Worm (Caenorhabditis elegans) whole organism, young adult: ENCODE data around the gene anmt-3.

Experiments used
- B0035.1 ChIP-seq: sonication (generic microtip); optimal IDR thresholded peaks from 2 replicates; lab custom pipeline; 2016; ENCODE audit warnings: missing genetic modification characterization, mild to moderate bottlenecking, missing compliant biosample characterization, missing genotype, missing genetic modification reagents
- B0261.1 ChIP-seq: sonication (generic microtip); optimal IDR thresholded peaks from 2 replicates; lab custom pipeline; 2016; ENCODE audit warnings: mild to moderate bottlenecking, missing genetic modification characterization, moderate library complexity, missing compliant biosample characterization
- F33H1.4 ChIP-seq: fragments of 200-800 bp; sonication (Bioruptor generic); IDR thresholded peaks from 2 replicates; pipeline ENCODE4 v1.3.6; 2022; ENCODE audit warnings: missing genetic modification reagents, missing genetic modification characterization, missing compliant biosample characterization
- F39B2.1 ChIP-seq: fragments of 200-800 bp; sonication (Bioruptor generic); IDR thresholded peaks from 2 replicates; pipeline ENCODE4 v1.3.6; 2022; ENCODE audit warnings: missing genetic modification reagents, missing genetic modification characterization, missing compliant biosample characterization
- K11D2.4 ChIP-seq: fragments of 200-800 bp; sonication (Bioruptor generic); IDR thresholded peaks from 2 replicates; pipeline ENCODE4 v1.3.6; 2022; ENCODE audit warnings: missing genetic modification reagents, missing genetic modification characterization, missing compliant biosample characterization
- T26A5.8 ChIP-seq: sonication (generic microtip); optimal IDR thresholded peaks from 2 replicates; lab custom pipeline; 2016; ENCODE audit warnings: missing genetic modification characterization, missing compliant biosample characterization
- Y53G8AR.9 ChIP-seq: fragments of 200-800 bp; sonication (Bioruptor generic); conservative IDR thresholded peaks from 2 replicates; pipeline ENCODE4 v1.3.6; 2022; ENCODE audit warnings: missing genetic modification reagents, missing genetic modification characterization, missing compliant biosample characterization
- Y95B8A.8 ChIP-seq: fragments of 200-800 bp; sonication (Bioruptor generic); IDR thresholded peaks from 2 replicates; pipeline ENCODE4 v1.3.6; 2022; ENCODE audit warnings: missing genetic modification reagents, missing genetic modification characterization, missing compliant biosample characterization
- akir-1 ChIP-seq: fragments of 200-800 bp; sonication (Bioruptor generic); optimal IDR thresholded peaks from 2 replicates; lab custom pipeline; 2018; ENCODE audit warnings: mild to moderate bottlenecking, missing genetic modification characterization, moderate library complexity, missing compliant biosample characterization
- ama-1 ChIP-seq, 3 experiments: fragments of 150-350 bp in 1 of 3; sonication (generic microtip) in 2 of 3; optimal IDR thresholded peaks; 2 replicates each; lab custom pipeline; 2014 to 2018; ENCODE audit warnings: missing biosample characterization in 2 of 3, missing genetic modification characterization in 2 of 3, missing genetic modification reagents in 2 of 3
- aptf-2 ChIP-seq: fragments of 200-800 bp; sonication (Bioruptor generic); conservative IDR thresholded peaks from 2 replicates; pipeline ENCODE4 v1.3.6; 2022; ENCODE audit warnings: missing genetic modification reagents, missing genetic modification characterization, missing compliant biosample characterization
- attf-5 ChIP-seq: fragments of 200-800 bp; sonication (Bioruptor generic); optimal IDR thresholded peaks from 2 replicates; lab custom pipeline; 2018; ENCODE audit warnings: mild to moderate bottlenecking, missing genetic modification characterization, missing compliant biosample characterization
- bed-2 ChIP-seq: fragments of 200-800 bp; sonication (Bioruptor generic); IDR thresholded peaks from 2 replicates; pipeline ENCODE4 v1.3.6; 2022; ENCODE audit warnings: missing genetic modification reagents, missing genetic modification characterization, missing compliant biosample characterization
- cebp-1 ChIP-seq, 2 experiments: fragments of 200-800 bp in 1 of 2; sonication (Bioruptor generic) in 1 of 2; sonication (generic microtip) in 1 of 2; IDR thresholded peaks in 1 of 2; optimal IDR thresholded peaks in 1 of 2; 2 replicates each; pipeline versions ENCODE4 v1.3.6 to Lab custom; 2017 to 2022; ENCODE audit warnings: missing compliant biosample characterization in 2 of 2, missing genetic modification characterization in 2 of 2, mild to moderate bottlenecking in 1 of 2, missing genetic modification reagents in 1 of 2, moderate library complexity in 1 of 2
- ceh-40 ChIP-seq: fragments of 200-800 bp; sonication (Bioruptor generic); IDR thresholded peaks from 2 replicates; pipeline ENCODE4 v1.3.6; 2022; ENCODE audit warnings: missing genetic modification characterization, missing compliant biosample characterization
- ceh-91 ChIP-seq: fragments of 200-800 bp; sonication (Bioruptor generic); IDR thresholded peaks from 2 replicates; pipeline ENCODE4 v1.3.6; 2022; ENCODE audit warnings: missing genetic modification reagents, missing genetic modification characterization, missing compliant biosample characterization
- dox-1 ChIP-seq: fragments of 200-800 bp; sonication (Bioruptor generic); IDR thresholded peaks from 2 replicates; pipeline ENCODE4 v1.3.6; 2022; ENCODE audit warnings: missing genetic modification reagents, missing genetic modification characterization, missing compliant biosample characterization
- dpl-1 ChIP-seq: fragments of 150-350 bp; optimal IDR thresholded peaks from 2 replicates; lab custom pipeline; 2014; ENCODE audit warnings: missing biosample characterization, missing genetic modification reagents, missing genetic modification characterization
- egl-44 ChIP-seq: fragments of 200-800 bp; sonication (Bioruptor generic); IDR thresholded peaks from 2 replicates; pipeline ENCODE4 v1.3.6; 2022; ENCODE audit warnings: missing genetic modification reagents, missing genetic modification characterization, missing compliant biosample characterization
- ekl-4 ChIP-seq: fragments of 200-800 bp; sonication (Bioruptor generic); IDR thresholded peaks from 2 replicates; pipeline ENCODE4 v1.3.6; 2022; ENCODE audit warnings: missing genetic modification reagents, missing genetic modification characterization, missing compliant biosample characterization
- gei-17 ChIP-seq: fragments of 200-800 bp; sonication (Bioruptor generic); optimal IDR thresholded peaks from 2 replicates; lab custom pipeline; 2018; ENCODE audit warnings: mild to moderate bottlenecking, missing genetic modification characterization, missing compliant biosample characterization
- him-1 ChIP-seq: sonication (generic microtip); optimal IDR thresholded peaks from 2 replicates; lab custom pipeline; 2016; ENCODE audit warnings: missing genotype, missing genetic modification reagents, missing genetic modification characterization, missing compliant biosample characterization
- hmg-1.2 ChIP-seq: fragments of 200-800 bp; sonication (Bioruptor generic); IDR thresholded peaks from 2 replicates; pipeline ENCODE4 v1.3.6; 2022; ENCODE audit warnings: missing genetic modification reagents, missing genetic modification characterization, missing compliant biosample characterization
- hrde-1 ChIP-seq: sonication (generic microtip); optimal IDR thresholded peaks from 2 replicates; lab custom pipeline; 2016; ENCODE audit warnings: missing genetic modification characterization, mild to moderate bottlenecking, missing compliant biosample characterization, moderate library complexity, missing genotype, missing genetic modification reagents, borderline replicate concordance
- lin-35 ChIP-seq, 3 experiments: fragments of 150-350 bp in 2 of 3; sonication (generic microtip) in 1 of 3; optimal IDR thresholded peaks; 2 replicates each; lab custom pipeline; 2014 to 2018; ENCODE audit warnings: missing biosample characterization in 3 of 3, missing genetic modification characterization in 3 of 3, missing genetic modification reagents in 3 of 3
- madf-10 ChIP-seq: sonication (generic microtip); optimal IDR thresholded peaks from 2 replicates; lab custom pipeline; 2016; ENCODE audit warnings: mild to moderate bottlenecking, missing genetic modification characterization, missing compliant biosample characterization
- madf-6 ChIP-seq: fragments of 200-800 bp; sonication (Bioruptor generic); IDR thresholded peaks from 2 replicates; pipeline ENCODE4 v1.3.6; 2022; ENCODE audit warnings: missing genetic modification reagents, missing genetic modification characterization, missing compliant biosample characterization
- mcd-1 ChIP-seq: fragments of 200-800 bp; sonication (Bioruptor generic); IDR thresholded peaks from 2 replicates; pipeline ENCODE4 v1.3.6; 2022; ENCODE audit warnings: missing genetic modification reagents, missing genetic modification characterization, missing compliant biosample characterization
- mel-28 ChIP-seq: sonication (generic microtip); optimal IDR thresholded peaks from 2 replicates; lab custom pipeline; 2016; ENCODE audit warnings: borderline replicate concordance, mild to moderate bottlenecking, missing genetic modification characterization, missing compliant biosample characterization
- nfya-2 ChIP-seq: fragments of 200-800 bp; sonication (Bioruptor generic); IDR thresholded peaks from 2 replicates; pipeline ENCODE4 v1.3.6; 2022; ENCODE audit warnings: missing genetic modification reagents, missing genetic modification characterization, missing compliant biosample characterization
- nfyb-1 ChIP-seq: fragments of 200-800 bp; sonication (Bioruptor generic); IDR thresholded peaks from 2 replicates; pipeline ENCODE4 v1.3.6; 2022; ENCODE audit warnings: missing genetic modification reagents, missing genetic modification characterization, missing compliant biosample characterization
- nhr-120 ChIP-seq: fragments of 200-800 bp; sonication (Bioruptor generic); IDR thresholded peaks from 2 replicates; pipeline ENCODE4 v1.3.6; 2022; ENCODE audit warnings: missing genetic modification characterization, missing compliant biosample characterization
- nhr-179 ChIP-seq: sonication (generic microtip); optimal IDR thresholded peaks from 2 replicates; lab custom pipeline; 2016; ENCODE audit warnings: mild to moderate bottlenecking, missing genetic modification characterization, missing compliant biosample characterization
- nhr-80 ChIP-seq: sonication (generic microtip); optimal IDR thresholded peaks from 2 replicates; lab custom pipeline; 2016; ENCODE audit warnings: missing genetic modification characterization, missing compliant biosample characterization
- nhr-90 ChIP-seq: sonication (generic microtip); optimal IDR thresholded peaks from 2 replicates; lab custom pipeline; 2016; ENCODE audit warnings: missing genotype, mild to moderate bottlenecking, missing genetic modification characterization, missing compliant biosample characterization
- pbrm-1 ChIP-seq: fragments of 200-800 bp; sonication (Bioruptor generic); IDR thresholded peaks from 2 replicates; pipeline ENCODE4 v1.3.6; 2022; ENCODE audit warnings: missing genetic modification reagents, missing genetic modification characterization, missing compliant biosample characterization
- rcor-1 ChIP-seq: fragments of 200-800 bp; sonication (Bioruptor generic); IDR thresholded peaks from 2 replicates; pipeline ENCODE4 v1.3.6; 2022; ENCODE audit warnings: missing genetic modification reagents, missing genetic modification characterization, missing compliant biosample characterization
- rec-8 ChIP-seq, 2 experiments: sonication (generic microtip); optimal IDR thresholded peaks; 2 replicates each; lab custom pipeline; 2016; ENCODE audit warnings: mild to moderate bottlenecking in 2 of 2, missing genetic modification characterization in 2 of 2, missing genetic modification reagents in 2 of 2, missing genotype in 2 of 2, missing biosample characterization in 1 of 2, missing compliant biosample characterization in 1 of 2, moderate library complexity in 1 of 2
- repo-1 ChIP-seq: sonication (generic microtip); optimal IDR thresholded peaks from 2 replicates; lab custom pipeline; 2017; ENCODE audit warnings: mild to moderate bottlenecking, missing genetic modification characterization, missing compliant biosample characterization
- sea-2 ChIP-seq: fragments of 200-800 bp; sonication (Bioruptor generic); IDR thresholded peaks from 2 replicates; pipeline ENCODE4 v1.3.6; 2022; ENCODE audit warnings: missing genetic modification characterization, missing compliant biosample characterization
- snpc-1.1 ChIP-seq: sonication (generic microtip); optimal IDR thresholded peaks from 2 replicates; lab custom pipeline; 2017; ENCODE audit warnings: missing genetic modification characterization, mild to moderate bottlenecking, missing compliant biosample characterization, antibody characterized with exemption, moderate library complexity, missing genotype, missing genetic modification reagents; ENCODE audit not compliant: insufficient read depth
- snpc-1.3 ChIP-seq: sonication (generic microtip); optimal IDR thresholded peaks from 2 replicates; lab custom pipeline; 2017; ENCODE audit warnings: missing genetic modification characterization, mild to moderate bottlenecking, missing compliant biosample characterization, antibody characterized with exemption, moderate library complexity, missing genotype, missing genetic modification reagents; ENCODE audit not compliant: insufficient read depth
- snpc-3.4 ChIP-seq: sonication (generic microtip); optimal IDR thresholded peaks from 2 replicates; lab custom pipeline; 2017; ENCODE audit warnings: missing genetic modification characterization, mild to moderate bottlenecking, missing compliant biosample characterization, antibody characterized with exemption, moderate library complexity, missing genotype, missing genetic modification reagents
- tbp1 ChIP-seq: fragments of 200-800 bp; sonication (Bioruptor generic); optimal IDR thresholded peaks from 2 replicates; lab custom pipeline; 2018; ENCODE audit warnings: mild to moderate bottlenecking, missing genetic modification characterization, missing compliant biosample characterization
- unc-130 ChIP-seq: sonication (generic microtip); optimal IDR thresholded peaks from 2 replicates; lab custom pipeline; 2016; ENCODE audit warnings: missing genetic modification reagents, missing genetic modification characterization, missing compliant biosample characterization
- xnd-1 ChIP-seq: sonication (generic microtip); optimal IDR thresholded peaks from 2 replicates; lab custom pipeline; 2016; ENCODE audit warnings: missing genotype, missing genetic modification reagents, missing genetic modification characterization, missing compliant biosample characterization
- ztf-22 ChIP-seq: fragments of 200-800 bp; sonication (Bioruptor generic); optimal IDR thresholded peaks from 2 replicates; lab custom pipeline; 2018; ENCODE audit warnings: mild to moderate bottlenecking, missing genetic modification characterization, moderate library complexity, missing compliant biosample characterization

The anmt-3 gene

DNA sequence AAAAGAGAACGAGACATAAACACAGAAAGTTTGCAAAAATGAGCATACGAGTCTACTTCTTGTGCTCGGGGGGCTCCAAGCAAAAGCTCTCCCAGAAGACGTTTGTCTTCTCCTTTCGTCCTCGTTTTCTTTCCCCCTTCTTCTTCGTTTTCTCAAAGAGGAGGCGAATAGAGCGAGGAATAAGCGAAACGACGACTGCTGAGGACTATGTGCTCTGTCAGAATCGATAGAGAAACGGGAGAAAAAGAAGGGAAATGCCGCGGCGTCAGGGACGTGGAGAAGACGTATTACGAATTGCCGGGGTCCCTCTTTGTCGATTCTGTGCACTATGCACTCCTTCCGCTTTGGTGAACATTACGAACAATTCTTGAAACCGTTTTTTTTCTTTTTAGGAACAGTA lies 20.3 kb upstream of the anmt-3 start:
- 0 out of 2 replicates have a peak, but pooled peaks have one; percentile 47 for TF ChIP-seq nfyb-1 (GFP tag; lab: Robert Waterston, UW)
- no peak for TF ChIP-seq dpl-1 (GFP tag; lab: Kevin White, UChicago)
- TF ChIP-seq snpc-3.4 (tag; lab: Kevin White, UChicago): peak; percentile 16
- TF ChIP-seq hrde-1 (tag; lab: Kevin White, UChicago): peak; percentile 21
- TF ChIP-seq Y53G8AR.9 (GFP tag; lab: Robert Waterston, UW): 0 out of 2 replicates have a peak, but pooled peaks have one; percentile 14
- no peak for TF ChIP-seq akir-1 (GFP tag; lab: Kevin White, UChicago)
- 0 out of 2 replicates have a peak, but pooled peaks have one; percentile 19 for TF ChIP-seq hmg-1.2 (GFP tag; lab: Robert Waterston, UW)
- no peak for TF ChIP-seq unc-130 (GFP tag; lab: Kevin White, UChicago)
- no peak for TF ChIP-seq nhr-90
- TF ChIP-seq ekl-4 (GFP tag; lab: Robert Waterston, UW): peak; percentile 46; the same call in 1 of the 2 replicates
- TF ChIP-seq madf-6 (GFP tag; lab: Robert Waterston, UW): peak; percentile 50; the same call in 1 of the 2 replicates
- no peak for TF ChIP-seq nhr-120 (GFP tag; lab: Robert Waterston, UW)
- TF ChIP-seq madf-10 (tag; lab: Kevin White, UChicago): no peak
- no peak for TF ChIP-seq F39B2.1
- no peak for TF ChIP-seq rec-8 (tag; optimal IDR thresholded peaks at IDR 0.05; lab: Kevin White, UChicago)
- no peak for TF ChIP-seq bed-2 (GFP tag; lab: Robert Waterston, UW)
- TF ChIP-seq ceh-91 (GFP tag; lab: Robert Waterston, UW): no peak
- no peak for TF ChIP-seq repo-1 (tag; lab: Kevin White, UChicago)
- TF ChIP-seq egl-44 (GFP tag; lab: Robert Waterston, UW): no peak
- no peak for TF ChIP-seq mel-28 (tag; lab: Kevin White, UChicago)
- no peak for TF ChIP-seq ceh-40 (GFP tag; lab: Robert Waterston, UW)
- no peak for TF ChIP-seq nhr-179 (tag; lab: Kevin White, UChicago)
- no peak for TF ChIP-seq xnd-1 (tag; lab: Kevin White, UChicago)
- TF ChIP-seq F33H1.4 (GFP tag; lab: Robert Waterston, UW): no peak
- no peak for TF ChIP-seq nfya-2 (GFP tag; lab: Robert Waterston, UW)
- no peak for TF ChIP-seq aptf-2 (GFP tag; lab: Robert Waterston, UW)
- no peak for TF ChIP-seq B0035.1 (tag; lab: Kevin White, UChicago)
- no peak for TF ChIP-seq T26A5.8 (tag; lab: Kevin White, UChicago)
- no peak for TF ChIP-seq snpc-1.3 (tag; lab: Kevin White, UChicago)
- TF ChIP-seq mcd-1 (GFP tag; lab: Robert Waterston, UW): peak; percentile 38; the same call in 1 of the 2 replicates
- no peak for TF ChIP-seq nhr-80 (tag; lab: Kevin White, UChicago)
- TF ChIP-seq ztf-22 (GFP tag; lab: Kevin White, UChicago): no peak
- no peak for TF ChIP-seq Y95B8A.8
- peak; percentile 28 for TF ChIP-seq attf-5 (GFP tag; lab: Kevin White, UChicago)
- no peak for TF ChIP-seq K11D2.4 (GFP tag; lab: Robert Waterston, UW)
- peak in 1 of 3 experiments; percentile 34 for TF ChIP-seq lin-35 (GFP tag; optimal IDR thresholded peaks at IDR 0.05; lab: Kevin White, UChicago)
- no peak for TF ChIP-seq B0261.1 (tag; lab: Kevin White, UChicago)
- TF ChIP-seq ama-1 (optimal IDR thresholded peaks at IDR 0.05; lab: Kevin White, UChicago): no peak
- TF ChIP-seq ama-1 (GFP tag; optimal IDR thresholded peaks at IDR 0.05; lab: Kevin White, UChicago): no peak
- TF ChIP-seq rcor-1 (GFP tag; lab: Robert Waterston, UW): peak; percentile 20; the same call in 1 of the 2 replicates
- no peak for TF ChIP-seq sea-2
- no peak for TF ChIP-seq him-1 (tag; lab: Kevin White, UChicago)
- TF ChIP-seq snpc-1.1 (tag; lab: Kevin White, UChicago): no peak
- TF ChIP-seq dox-1: no peak
- peak; percentile 58; the same call in 1 of the 2 replicates for TF ChIP-seq pbrm-1 (GFP tag; lab: Robert Waterston, UW)
- TF ChIP-seq cebp-1 (GFP tag; IDR thresholded peaks at IDR 0.05; lab: Robert Waterston, UW): no peak
- peak; percentile 46 for TF ChIP-seq cebp-1 (tag; optimal IDR thresholded peaks at IDR 0.05; lab: Kevin White, UChicago)
- peak; percentile 20 for TF ChIP-seq tbp1 (GFP tag; lab: Kevin White, UChicago)
- TF ChIP-seq gei-17 (GFP tag; lab: Kevin White, UChicago): no peak
